Fruit fly (Drosophila melanogaster): ENCODE measurements around the gene CG14989.
A peak's percentile ranks its signal among the peaks of the same experiment; 100 is the strongest.

CG14989 gene

DNA sequence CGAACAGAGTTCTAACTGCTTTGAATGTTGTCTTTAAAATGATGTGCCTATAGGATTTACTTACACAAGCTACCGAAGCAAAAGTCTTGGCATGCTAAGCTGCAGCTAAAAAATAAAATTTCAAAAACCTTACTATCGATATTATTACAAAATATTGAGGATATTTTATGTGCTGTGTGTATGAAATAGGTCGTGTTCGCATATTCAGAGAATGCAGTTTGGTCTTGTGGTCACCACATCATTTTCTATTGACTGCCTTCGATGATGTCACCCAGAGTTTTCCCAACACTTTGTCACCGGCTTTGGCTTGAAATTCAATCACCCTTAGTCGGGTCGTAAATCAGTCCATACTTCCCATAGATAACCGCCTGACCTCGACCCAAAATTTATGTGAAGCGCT, 39.7 kb upstream of the CG14989 start, which contains the start of gene Dpy-30L2:
Dpy-30L2 (minus strand) TSS at position 101 of the 400 bp plus-strand sequence.
- TF ChIP-seq woc (GFP tag; optimal IDR thresholded peaks at IDR 0.05), result no peak
- TF ChIP-seq sage (GFP tag; optimal IDR thresholded peaks at IDR 0.05), result no peak
- TF ChIP-seq dsf (GFP tag; optimal IDR thresholded peaks at IDR 0.05; ENCODE audit: borderline replicate concordance), result no peak
- TF ChIP-seq Abd-B (GFP tag; optimal IDR thresholded peaks at IDR 0.05), result no peak
- TF ChIP-seq foxo (GFP tag; optimal IDR thresholded peaks at IDR 0.05), result no peak
- TF ChIP-seq ey (GFP tag; optimal IDR thresholded peaks at IDR 0.05), result no peak
- no peak for TF ChIP-seq Hnf4 (GFP tag; optimal IDR thresholded peaks at IDR 0.05)
- no peak for TF ChIP-seq Jra (GFP tag; optimal IDR thresholded peaks at IDR 0.05)
- TF ChIP-seq Mio (GFP tag; optimal IDR thresholded peaks at IDR 0.05), result no peak
- no peak for TF ChIP-seq sv (GFP tag; optimal IDR thresholded peaks at IDR 0.05)

DNA sequence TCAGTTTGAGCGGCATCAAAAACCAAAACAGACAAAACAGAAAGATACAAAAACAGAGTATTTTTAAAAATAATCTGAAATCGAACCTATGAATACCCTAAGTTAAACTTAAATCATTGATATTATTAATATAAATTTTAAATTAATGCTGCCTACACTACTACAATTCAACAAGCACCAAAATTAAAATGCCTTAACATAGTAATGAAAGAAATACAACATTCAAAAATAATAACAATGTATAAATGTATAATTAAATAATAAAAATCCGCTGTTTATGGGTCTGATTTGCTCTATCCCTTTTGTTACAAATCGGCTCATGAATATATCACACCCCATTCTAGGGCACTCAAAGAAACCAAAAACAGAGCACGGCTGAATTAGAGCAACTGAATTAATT, 38.3 kb upstream of the CG14989 start:
- TF ChIP-seq N (GFP tag; optimal IDR thresholded peaks at IDR 0.05) (no peak), rgr (GFP tag; optimal IDR thresholded peaks at IDR 0.05) (no peak), OdsH (GFP tag; optimal IDR thresholded peaks at IDR 0.05) (no peak), Myc (optimal IDR thresholded peaks at IDR 0.05) (no peak), brk (GFP tag; optimal IDR thresholded peaks at IDR 0.05) (no peak), CG32264 (GFP tag; optimal IDR thresholded peaks at IDR 0.05) (no peak), usp (GFP tag; optimal IDR thresholded peaks at IDR 0.05) (no peak), Mio (GFP tag; optimal IDR thresholded peaks at IDR 0.05) (no peak), psq (GFP tag; optimal IDR thresholded peaks at IDR 0.05) (no peak), Hnf4 (GFP tag; optimal IDR thresholded peaks at IDR 0.05) (no peak), br (GFP tag; optimal IDR thresholded peaks at IDR 0.05) (no peak), lola (GFP tag; optimal IDR thresholded peaks at IDR 0.05) (no peak), dl (GFP tag; optimal IDR thresholded peaks at IDR 0.05; ENCODE audit: insufficient read depth in 1 of 2, partially characterized antibody in 2 of 2) (no peak)

DNA sequence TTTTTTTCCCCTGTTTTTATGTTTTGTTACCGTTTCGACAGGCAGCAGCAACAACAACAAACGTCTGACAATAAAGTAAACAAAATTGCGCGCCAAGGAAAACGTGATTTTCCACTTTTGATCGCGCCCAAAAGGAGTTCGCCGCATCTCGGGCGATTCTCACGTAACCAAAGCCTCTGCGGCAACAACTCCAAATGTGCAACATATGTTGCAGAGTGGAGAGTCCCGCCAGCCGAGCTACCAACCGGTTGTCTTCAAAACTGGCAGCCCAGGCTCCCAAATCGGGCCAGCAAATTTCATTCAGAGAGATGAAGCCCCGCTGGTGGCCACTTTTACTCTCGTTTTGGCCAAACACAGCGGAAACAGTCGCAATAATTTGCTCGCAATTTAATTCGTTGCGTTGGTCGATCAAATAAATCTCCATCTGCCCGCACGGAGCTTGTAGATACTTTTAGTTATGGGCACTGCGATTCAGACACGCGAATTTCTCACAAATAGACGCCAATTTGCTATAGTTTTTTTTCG, 31.9 kb upstream of the CG14989 start:
- TF ChIP-seq Vsx2 (GFP tag; optimal IDR thresholded peaks at IDR 0.05; ENCODE audit: partially characterized antibody) (peak; percentile 32), Hr78 (GFP tag; optimal IDR thresholded peaks at IDR 0.05) (no peak), OdsH (GFP tag; optimal IDR thresholded peaks at IDR 0.05) (no peak)

DNA sequence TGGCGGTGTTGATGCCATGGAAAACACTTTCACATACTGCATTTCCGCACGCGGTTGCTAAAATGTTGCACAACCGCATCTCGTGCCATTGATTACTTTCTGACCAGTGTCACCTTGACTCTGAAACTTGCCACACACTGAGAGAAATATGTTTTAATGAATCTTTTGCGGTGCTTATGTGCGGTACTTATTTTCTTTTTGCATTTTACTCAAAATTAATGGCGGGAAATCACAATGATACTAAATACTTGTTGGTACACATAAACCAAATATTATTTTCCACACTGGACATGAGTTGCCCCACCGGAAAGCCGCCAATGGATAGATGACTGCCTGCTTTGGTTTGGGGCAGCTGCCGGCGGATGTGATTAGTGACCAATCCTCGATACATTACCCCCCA, 30.6 kb upstream of the CG14989 start:
- TF ChIP-seq woc (GFP tag; optimal IDR thresholded peaks at IDR 0.05) (no peak), dl (GFP tag; optimal IDR thresholded peaks at IDR 0.05; ENCODE audit: insufficient read depth in 1 of 2, partially characterized antibody in 2 of 2) (no peak), h (GFP tag; optimal IDR thresholded peaks at IDR 0.05) (no peak), usp (GFP tag; optimal IDR thresholded peaks at IDR 0.05) (no peak), dsf (GFP tag; optimal IDR thresholded peaks at IDR 0.05; ENCODE audit: borderline replicate concordance) (no peak)

DNA sequence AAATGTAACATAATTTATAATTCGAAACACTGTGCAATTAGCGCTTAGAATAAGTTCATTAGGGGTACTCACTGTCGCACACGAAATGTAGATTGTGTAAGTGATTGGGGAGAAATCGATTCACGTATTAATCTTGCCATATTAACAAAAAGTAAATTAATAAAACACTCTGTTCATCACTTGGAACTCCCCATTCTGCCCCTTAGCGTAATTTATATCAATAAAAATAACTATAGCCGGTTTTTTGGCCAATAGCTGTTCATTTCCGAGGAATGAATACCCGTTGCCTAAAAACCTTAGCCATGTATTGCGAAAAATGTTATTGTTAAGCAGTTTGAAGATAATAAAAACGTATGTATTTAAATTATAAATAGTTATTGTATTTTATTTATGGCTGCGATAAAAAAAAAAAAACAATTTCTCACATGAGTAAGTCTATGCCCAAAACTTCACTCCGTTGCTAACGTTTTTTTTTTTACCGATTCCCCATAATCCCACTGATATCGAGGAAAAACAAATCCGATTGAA, 28.0 kb upstream of the CG14989 start, which contains the start of gene Ugt305A1:
Ugt305A1 (plus strand) TSS at position 478 of the 528 bp plus-strand sequence.
- TF ChIP-seq fru (GFP tag; optimal IDR thresholded peaks at IDR 0.05) (peak; percentile 14), rgr (GFP tag; optimal IDR thresholded peaks at IDR 0.05) (peak; percentile 37), tai (GFP tag; optimal IDR thresholded peaks at IDR 0.05) (no peak)

DNA sequence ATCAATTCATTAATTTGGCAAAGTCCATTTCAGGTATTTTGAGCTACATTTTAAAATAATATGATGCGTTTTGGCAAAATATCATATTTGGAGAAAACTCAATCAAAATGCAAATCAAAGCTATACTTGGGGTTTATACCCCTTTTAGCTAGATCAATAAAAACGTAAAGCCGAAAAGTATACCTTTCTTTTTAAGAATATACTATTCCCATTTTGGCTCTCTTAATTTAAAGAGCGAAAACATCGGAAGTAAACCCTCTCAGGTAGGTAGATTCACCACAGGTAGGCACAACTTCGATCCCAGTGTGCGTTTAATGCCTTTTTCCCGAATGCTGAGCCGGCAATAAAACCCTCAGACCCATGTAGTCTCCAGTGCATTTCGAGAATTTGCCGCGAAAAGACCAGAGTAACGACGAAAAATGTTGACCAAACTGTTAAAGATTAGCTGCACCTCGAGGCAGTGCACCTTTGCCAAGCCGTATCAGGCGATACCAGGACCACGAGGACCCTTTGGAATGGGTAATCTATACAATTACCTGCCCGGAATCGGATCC, 25.4 kb upstream of the CG14989 start, which contains the start of gene dib:
dib (plus strand) TSS at position 372 of the 554 bp plus-strand sequence.
- TF ChIP-seq Myc (optimal IDR thresholded peaks at IDR 0.05) (peak; percentile 35), N (GFP tag; optimal IDR thresholded peaks at IDR 0.05) (no peak), Rel (GFP tag; optimal IDR thresholded peaks at IDR 0.05) (no peak), Rel (tag; optimal IDR thresholded peaks at IDR 0.05) (no peak)

DNA sequence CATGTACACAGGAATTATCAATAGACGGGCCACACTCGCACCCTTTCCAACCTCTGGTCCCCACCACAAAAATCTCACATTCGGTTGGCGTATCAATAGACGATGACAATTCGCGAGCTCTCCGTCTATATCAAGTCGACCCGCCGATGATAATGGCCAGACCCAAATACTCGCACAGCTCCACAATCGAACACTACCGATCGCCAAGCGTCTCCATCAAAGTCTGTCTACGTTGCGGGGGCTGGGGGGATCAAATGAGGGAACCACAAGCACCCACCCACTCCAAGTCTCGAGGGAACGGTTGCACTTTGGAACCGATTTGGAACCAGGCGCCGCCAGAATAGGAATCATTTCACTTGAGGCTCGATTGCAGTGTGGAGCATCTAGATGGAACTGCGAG, 19.0 kb upstream of the CG14989 start:
- TF ChIP-seq h (GFP tag; optimal IDR thresholded peaks at IDR 0.05) (peak; percentile 20), tai (GFP tag; optimal IDR thresholded peaks at IDR 0.05) (no peak), Hnf4 (GFP tag; optimal IDR thresholded peaks at IDR 0.05) (peak; percentile 83), Rel (GFP tag; optimal IDR thresholded peaks at IDR 0.05) (no peak), Rel (tag; optimal IDR thresholded peaks at IDR 0.05) (peak; percentile 81)
